Fruit fly (Drosophila melanogaster) whole organism, embryonic: ENCODE measurements around the gene scramb2.

Experiments used
- C15 ChIP-seq: fragments of 200-800 bp; sonication (Bioruptor generic); IDR thresholded peaks from 3 replicates; pipeline ENCODE4 v1.3.6; 2022; ENCODE audit warnings: missing biosample characterization, missing genetic modification characterization
- CG10959 ChIP-seq: fragments of 200-800 bp; sonication (Bioruptor generic); IDR thresholded peaks from 2 replicates; pipeline ENCODE4 v1.3.6; 2022; ENCODE audit warnings: missing biosample characterization, missing genetic modification characterization
- CG10979 ChIP-seq: fragments of 200-800 bp; sonication (Bioruptor generic); optimal IDR thresholded peaks from 2 replicates; lab custom pipeline; 2018; ENCODE audit warnings: missing biosample characterization, mild to moderate bottlenecking, missing genetic modification characterization, moderate library complexity
- CG11456 ChIP-seq: fragments of 200-800 bp; sonication (Bioruptor generic); IDR thresholded peaks from 3 replicates; pipeline ENCODE4 v1.3.6; 2022; ENCODE audit warnings: missing biosample characterization, missing genetic modification characterization
- CG11723 ChIP-seq: fragments of 200-800 bp; sonication (Bioruptor generic); optimal IDR thresholded peaks from 2 replicates; lab custom pipeline; 2017; ENCODE audit warnings: missing biosample characterization, mild to moderate bottlenecking, missing genetic modification characterization
- CG12155 ChIP-seq: fragments of 200-800 bp; sonication (Bioruptor generic); optimal IDR thresholded peaks from 3 replicates; lab custom pipeline; 2016; ENCODE audit warnings: missing biosample characterization, missing genetic modification characterization
- CG13287 ChIP-seq: fragments of 200-800 bp; sonication (Bioruptor generic); IDR thresholded peaks from 2 replicates; pipeline ENCODE4 v1.3.6; 2022; ENCODE audit warnings: missing biosample characterization, missing genetic modification characterization; ENCODE audit not compliant: partially characterized antibody
- CG14050 ChIP-seq: fragments of 200-800 bp; sonication (Bioruptor generic); IDR thresholded peaks from 3 replicates; pipeline ENCODE4 v1.3.6; 2022; ENCODE audit warnings: missing biosample characterization, missing genetic modification characterization
- CG14860 ChIP-seq: fragments of 200-800 bp; sonication (Bioruptor generic); IDR thresholded peaks from 3 replicates; pipeline ENCODE4 v1.3.6; 2022; ENCODE audit warnings: missing biosample characterization, missing genetic modification characterization; ENCODE audit not compliant: partially characterized antibody
- CG16813 ChIP-seq: fragments of 200-800 bp; sonication (Bioruptor generic); IDR thresholded peaks from 3 replicates; pipeline ENCODE4 v1.3.6; 2022; ENCODE audit warnings: missing biosample characterization, missing genetic modification characterization; ENCODE audit not compliant: partially characterized antibody
- CG17361 ChIP-seq: fragments of 200-800 bp; sonication (Bioruptor generic); IDR thresholded peaks from 3 replicates; pipeline ENCODE4 v1.3.6; 2022; ENCODE audit warnings: missing biosample characterization, missing genetic modification characterization
- CG1792 ChIP-seq: fragments of 200-800 bp; sonication (Bioruptor generic); optimal IDR thresholded peaks from 2 replicates; lab custom pipeline; 2016; ENCODE audit warnings: missing biosample characterization, missing genetic modification characterization
- CG18476 ChIP-seq: fragments of 200-800 bp; sonication (Bioruptor generic); optimal IDR thresholded peaks from 2 replicates; lab custom pipeline; 2016; ENCODE audit warnings: missing biosample characterization, mild to moderate bottlenecking, missing genetic modification characterization
- CG18619 ChIP-seq: fragments of 200-800 bp; sonication (Bioruptor generic); optimal IDR thresholded peaks from 3 replicates; lab custom pipeline; 2017; ENCODE audit warnings: missing biosample characterization, mild to moderate bottlenecking, missing genetic modification characterization
- CG2120 ChIP-seq: fragments of 200-800 bp; sonication (Bioruptor generic); optimal IDR thresholded peaks from 3 replicates; lab custom pipeline; 2016; ENCODE audit warnings: missing biosample characterization, missing genetic modification characterization
- CG32767 ChIP-seq: fragments of 200-800 bp; sonication (Bioruptor generic); IDR thresholded peaks from 2 replicates; pipeline ENCODE4 v1.3.6; 2022; ENCODE audit warnings: missing biosample characterization, missing genetic modification characterization
- CG3995 ChIP-seq: fragments of 200-800 bp; sonication (Bioruptor generic); optimal IDR thresholded peaks from 3 replicates; lab custom pipeline; 2016; ENCODE audit warnings: missing biosample characterization, missing genetic modification characterization
- CG42726 ChIP-seq: fragments of 200-800 bp; sonication (Bioruptor generic); IDR thresholded peaks from 2 replicates; pipeline ENCODE4 v1.3.6; 2022; ENCODE audit warnings: missing biosample characterization, missing genetic modification characterization; ENCODE audit not compliant: partially characterized antibody
- CkIIα-i1 ChIP-seq: fragments of 200-800 bp; sonication (Bioruptor generic); IDR thresholded peaks from 2 replicates; pipeline ENCODE4 v1.3.6; 2022; ENCODE audit warnings: missing biosample characterization, missing genetic modification characterization
- Dll ChIP-seq: fragments of 200-800 bp; sonication (Bioruptor generic); IDR thresholded peaks from 4 replicates; pipeline ENCODE4 v1.3.6; 2022; ENCODE audit warnings: missing biosample characterization, missing genetic modification characterization; ENCODE audit not compliant: partially characterized antibody
- Doc2 ChIP-seq: fragments of 200-800 bp; sonication (Bioruptor generic); IDR thresholded peaks from 2 replicates; pipeline ENCODE4 v1.3.6; 2022; ENCODE audit warnings: missing biosample characterization, missing genetic modification characterization
- HHEX ChIP-seq: fragments of 200-800 bp; sonication (Bioruptor generic); optimal IDR thresholded peaks from 3 replicates; lab custom pipeline; 2017; ENCODE audit warnings: missing biosample characterization, mild to moderate bottlenecking, missing genetic modification characterization, missing genetic modification reagents
- Lim3 ChIP-seq: fragments of 200-800 bp; sonication (Bioruptor generic); IDR thresholded peaks from 2 replicates; pipeline ENCODE4 v1.3.6; 2022; ENCODE audit warnings: missing biosample characterization, missing genetic modification characterization
- Max ChIP-seq: fragments of 200-800 bp; sonication (Bioruptor generic); optimal IDR thresholded peaks from 2 replicates; lab custom pipeline; 2016; ENCODE audit warnings: missing biosample characterization, mild to moderate bottlenecking, missing genetic modification characterization
- Med ChIP-seq: fragments of 200-800 bp; sonication (Bioruptor generic); peaks from one replicate; lab custom pipeline; 2016; ENCODE audit warnings: missing biosample characterization, missing genetic modification characterization, mild to moderate bottlenecking, inconsistent platforms, moderate library complexity
- Mes4 ChIP-seq: fragments of 200-800 bp; sonication (Bioruptor generic); optimal IDR thresholded peaks from 2 replicates; lab custom pipeline; 2016; ENCODE audit warnings: missing biosample characterization, missing genetic modification characterization
- Nf-YA ChIP-seq: fragments of 200-800 bp; sonication (Bioruptor generic); IDR thresholded peaks from 2 replicates; pipeline ENCODE4 v1.3.6; 2022; ENCODE audit warnings: missing biosample characterization, missing genetic modification characterization
- Oaz ChIP-seq: fragments of 200-800 bp; sonication (Bioruptor generic); IDR thresholded peaks from 2 replicates; pipeline ENCODE4 v1.3.6; 2022; ENCODE audit warnings: missing biosample characterization, missing genetic modification characterization
- Poxn ChIP-seq: fragments of 200-800 bp; sonication (Bioruptor generic); IDR thresholded peaks from 2 replicates; pipeline ENCODE4 v1.3.6; 2022; ENCODE audit warnings: missing biosample characterization, missing genetic modification characterization
- Spps ChIP-seq: fragments of 200-800 bp; sonication (Bioruptor generic); optimal IDR thresholded peaks from 2 replicates; lab custom pipeline; 2018; ENCODE audit warnings: missing biosample characterization, mild to moderate bottlenecking, missing genetic modification characterization
- ci ChIP-seq: fragments of 200-800 bp; sonication (Bioruptor generic); IDR thresholded peaks from 3 replicates; pipeline ENCODE4 v1.3.6; 2022; ENCODE audit warnings: missing biosample characterization, missing genetic modification characterization
- dimm ChIP-seq: fragments of 200-800 bp; sonication (Bioruptor generic); IDR thresholded peaks from 2 replicates; pipeline ENCODE4 v1.3.6; 2022; ENCODE audit warnings: missing biosample characterization, missing genetic modification characterization
- dm ChIP-seq: fragments of 200-800 bp; sonication (Bioruptor generic); optimal IDR thresholded peaks from 3 replicates; lab custom pipeline; 2016; ENCODE audit warnings: missing biosample characterization, missing genetic modification characterization
- emc ChIP-seq: fragments of 200-800 bp; sonication (Bioruptor generic); optimal IDR thresholded peaks from 2 replicates; lab custom pipeline; 2016; ENCODE audit warnings: missing biosample characterization, missing genetic modification characterization
- esg ChIP-seq: fragments of 200-800 bp; sonication (Bioruptor generic); conservative IDR thresholded peaks from 2 replicates; pipeline ENCODE4 v1.3.6; 2022; ENCODE audit warnings: missing biosample characterization, missing genetic modification characterization
- ewg ChIP-seq: fragments of 200-800 bp; sonication (Bioruptor generic); optimal IDR thresholded peaks from 3 replicates; lab custom pipeline; 2017; ENCODE audit warnings: mild to moderate bottlenecking, missing biosample characterization, missing genetic modification reagents, missing genetic modification characterization
- fd3F ChIP-seq: fragments of 200-800 bp; sonication (Bioruptor generic); optimal IDR thresholded peaks from 2 replicates; lab custom pipeline; 2018; ENCODE audit warnings: missing biosample characterization, mild to moderate bottlenecking, missing genetic modification characterization, moderate library complexity
- mld ChIP-seq: fragments of 200-800 bp; sonication (Bioruptor generic); IDR thresholded peaks from 3 replicates; pipeline ENCODE4 v1.3.6; 2022; ENCODE audit warnings: missing biosample characterization, missing genetic modification characterization; ENCODE audit not compliant: partially characterized antibody
- nau ChIP-seq: fragments of 200-800 bp; sonication (Bioruptor generic); optimal IDR thresholded peaks from 3 replicates; lab custom pipeline; 2017; ENCODE audit warnings: missing biosample characterization, mild to moderate bottlenecking, missing genetic modification characterization, missing genetic modification reagents
- pan ChIP-seq, 4 experiments: fragments of >200 bp in 3 of 4; fragments of 200-800 bp in 1 of 4; sonication (Bioruptor generic) in 1 of 4; optimal IDR thresholded peaks in 3 of 4; IDR thresholded peaks in 1 of 4; 2 replicates each; pipeline versions ENCODE4 v1.3.6 to Lab custom; 2017 to 2022; ENCODE audit warnings: missing biosample characterization in 2 of 4, missing genetic modification characterization in 2 of 4, mixed read lengths in 1 of 4
- pnt ChIP-seq: fragments of 200-800 bp; sonication (Bioruptor generic); optimal IDR thresholded peaks from 3 replicates; lab custom pipeline; 2016; ENCODE audit warnings: missing biosample characterization, missing genetic modification characterization
- ro ChIP-seq: fragments of 200-800 bp; sonication (Bioruptor generic); IDR thresholded peaks from 2 replicates; pipeline ENCODE4 v1.3.6; 2022; ENCODE audit warnings: missing biosample characterization, missing genetic modification characterization
- sc ChIP-seq, 3 experiments: fragments of >200 bp in 2 of 3; fragments of 200-800 bp in 1 of 3; sonication (Bioruptor generic) in 1 of 3; optimal IDR thresholded peaks; 2 replicates in 2 of 3; 3 replicates in 1 of 3; lab custom pipeline; 2017; ENCODE audit warnings: mild to moderate bottlenecking in 1 of 3, missing biosample characterization in 1 of 3, missing genetic modification characterization in 1 of 3, missing genetic modification reagents in 1 of 3
- tgo ChIP-seq: fragments of 200-800 bp; sonication (Bioruptor generic); IDR thresholded peaks from 3 replicates; pipeline ENCODE4 v1.3.6; 2022; ENCODE audit warnings: missing biosample characterization, missing genetic modification characterization
- twi ChIP-seq: fragments of 200-800 bp; optimal IDR thresholded peaks from 2 replicates; lab custom pipeline; 2019; ENCODE audit warnings: missing biosample characterization, mild to moderate bottlenecking, missing genetic modification characterization, moderate library complexity
- wdn ChIP-seq: fragments of 200-800 bp; sonication (Bioruptor generic); IDR thresholded peaks from 2 replicates; pipeline ENCODE4 v1.3.6; 2022; ENCODE audit warnings: missing biosample characterization, missing genetic modification characterization
- zfh1 ChIP-seq: fragments of 200-800 bp; sonication (Bioruptor generic); IDR thresholded peaks from 3 replicates; pipeline ENCODE4 v1.3.6; 2022; ENCODE audit warnings: missing biosample characterization, missing genetic modification characterization

The scramb2 gene

dm6 chr3L:3042150-3043049 is 4.2 kb downstream of the scramb2 start, which contains the start of gene Prx4 (continued):
- peak; percentile 52; the same call in 1 of the 2 replicates for TF ChIP-seq CkIIα-i1 (GFP tag; lab: Robert Waterston, UW)
- peak; percentile 65 for TF ChIP-seq CG18476 (GFP tag; lab: Kevin White, UChicago)
- TF ChIP-seq fd3F (GFP tag; lab: Kevin White, UChicago) = peak; percentile 56
- no peak for TF ChIP-seq mld (GFP tag; lab: Robert Waterston, UW)
- peak; percentile 54 for TF ChIP-seq HHEX (GFP tag; lab: Kevin White, UChicago)
- TF ChIP-seq wdn (GFP tag; lab: Robert Waterston, UW) = 0 out of 2 replicates have a peak, but pooled peaks have one; percentile 30
- TF ChIP-seq CG14050 (GFP tag; lab: Robert Waterston, UW) = peak; percentile 55
- no peak for TF ChIP-seq dm (GFP tag; lab: Kevin White, UChicago)
- TF ChIP-seq CG11723 (GFP tag; lab: Kevin White, UChicago) = no peak
- peak; percentile 70 for TF ChIP-seq esg (GFP tag; lab: Robert Waterston, UW)
- TF ChIP-seq zfh1 (GFP tag; lab: Robert Waterston, UW) = peak; percentile 85
- TF ChIP-seq Spps (tag; lab: Kevin White, UChicago) = peak; percentile 50
- TF ChIP-seq ro (GFP tag; lab: Robert Waterston, UW) = no peak
- TF ChIP-seq nau (GFP tag; lab: Kevin White, UChicago) = peak; percentile 65
- peak; percentile 66 for TF ChIP-seq CG12155 (GFP tag; lab: Kevin White, UChicago)
- TF ChIP-seq emc (GFP tag; lab: Kevin White, UChicago) = no peak
- TF ChIP-seq CG14860 = no peak
- no peak for TF ChIP-seq CG1792 (GFP tag; lab: Kevin White, UChicago)
- peak; percentile 69 for TF ChIP-seq CG10979 (tag; lab: Kevin White, UChicago)
- TF ChIP-seq C15 = 0 out of 3 replicates have a peak, but pooled peaks have one; percentile 63
- TF ChIP-seq sc (optimal IDR thresholded peaks at IDR 0.05; lab: Kevin White, UChicago) = no peak
- peak; percentile 17 for TF ChIP-seq sc (GFP tag; optimal IDR thresholded peaks at IDR 0.05; lab: Kevin White, UChicago)
- TF ChIP-seq Doc2 = no peak
- peak; percentile 30 for TF ChIP-seq CG3995 (GFP tag; lab: Kevin White, UChicago)
- TF ChIP-seq ci (GFP tag; lab: Robert Waterston, UW) = peak; percentile 89
- peak; percentile 49; the same call in 1 of the 2 replicates for TF ChIP-seq dimm (GFP tag; lab: Robert Waterston, UW)
- no peak for TF ChIP-seq pan (optimal IDR thresholded peaks at IDR 0.05; lab: Kevin White, UChicago)
- peak in 1 of 2 experiments; percentile 86 for TF ChIP-seq pan (GFP tag; optimal IDR thresholded peaks at IDR 0.05 in 1 of 2, IDR thresholded peaks at IDR 0.05 in 1 of 2)
- peak; percentile 42 for TF ChIP-seq pnt (GFP tag; lab: Kevin White, UChicago)
- peak; percentile 47 for TF ChIP-seq CG32767
- TF ChIP-seq CG10959 (GFP tag; lab: Robert Waterston, UW) = peak; percentile 48; the same call in 1 of the 2 replicates
- peak; percentile 19; the same call in 1 of the 2 replicates for TF ChIP-seq Poxn (GFP tag; lab: Robert Waterston, UW)
- peak; percentile 40; the same call in 1 of the 2 replicates for TF ChIP-seq Oaz (GFP tag; lab: Robert Waterston, UW)
- no peak; the same call in 1 of the 2 replicates for TF ChIP-seq CG13287 (GFP tag; lab: Robert Waterston, UW)
- TF ChIP-seq Med (GFP tag; lab: Kevin White, UChicago) = peak; percentile 81
- TF ChIP-seq Lim3 = no peak
- no peak for TF ChIP-seq CG16813
- peak; percentile 0 for TF ChIP-seq Mes4 (GFP tag; lab: Kevin White, UChicago)
- 0 out of 2 replicates have a peak, but pooled peaks have one; percentile 14 for TF ChIP-seq Nf-YA (GFP tag; lab: Robert Waterston, UW)
- TF ChIP-seq Dll (GFP tag; lab: Robert Waterston, UW) = no peak
- peak; percentile 80 for TF ChIP-seq CG2120 (GFP tag; lab: Kevin White, UChicago)
- TF ChIP-seq twi (tag; lab: Kevin White, UChicago) = peak; percentile 18
- TF ChIP-seq tgo (GFP tag; lab: Robert Waterston, UW) = peak; percentile 69
- TF ChIP-seq CG42726 = no peak
- peak; percentile 47 for TF ChIP-seq CG18619 (GFP tag; lab: Kevin White, UChicago)
- TF ChIP-seq CG17361 = peak; percentile 50; the same call in 1 of the 3 replicates
- peak; percentile 81 for TF ChIP-seq CG11456 (GFP tag; lab: Robert Waterston, UW)
- peak; percentile 35 for TF ChIP-seq ewg (GFP tag; lab: Kevin White, UChicago)
- no peak for TF ChIP-seq Max (GFP tag; lab: Kevin White, UChicago)
